Fruit fly (Drosophila melanogaster) whole organism: ENCODE results near the gene CG3630.

ENCODE experiments used
- CG8478 ChIP-seq: fragments of >200 bp; optimal IDR thresholded peaks from 2 replicates; lab custom pipeline; 2018; ENCODE audit warnings: inconsistent platforms
- usp ChIP-seq: fragments of >200 bp; optimal IDR thresholded peaks from 2 replicates; lab custom pipeline; 2017; ENCODE audit warnings: missing biosample characterization, missing genetic modification characterization, mixed read lengths

dm6 chrX:2123013-2123964 lies 38.7 kb upstream of the CG3630 start, which contains the start of gene ph-d:
- peak; percentile 94 for TF ChIP-seq CG8478 (lab: Kevin White, UChicago)
- TF ChIP-seq usp = no peak
